Worm (Caenorhabditis elegans) whole organism, L1 larva: ENCODE measurements around the gene F54D12.8.

Experiments
- C04F5.9 ChIP-seq: sonication (generic microtip); optimal IDR thresholded peaks from 2 replicates; lab custom pipeline; 2016; ENCODE audit warnings: missing genetic modification characterization, missing compliant biosample characterization
- F16B12.6 ChIP-seq: fragments of 150-350 bp; optimal IDR thresholded peaks from 2 replicates; lab custom pipeline; 2014; ENCODE audit warnings: missing biosample characterization, missing genetic modification characterization
- Y116A8C.19 ChIP-seq: sonication (generic microtip); optimal IDR thresholded peaks from 2 replicates; lab custom pipeline; 2016; ENCODE audit warnings: missing compliant biosample characterization, missing genetic modification characterization, borderline replicate concordance
- aha-1 ChIP-seq: fragments of 150-350 bp; optimal IDR thresholded peaks from 2 replicates; lab custom pipeline; 2014; ENCODE audit warnings: missing biosample characterization, missing genetic modification characterization
- alr-1 ChIP-seq: fragments of 200-800 bp; sonication (Bioruptor generic); optimal IDR thresholded peaks from 2 replicates; lab custom pipeline; 2018; ENCODE audit warnings: borderline replicate concordance, mild to moderate bottlenecking, missing genetic modification characterization, missing compliant biosample characterization
- ceh-63 ChIP-seq: fragments of 200-800 bp; sonication (Bioruptor generic); optimal IDR thresholded peaks from 2 replicates; lab custom pipeline; 2018; ENCODE audit warnings: mild to moderate bottlenecking, missing genetic modification characterization, missing compliant biosample characterization
- ceh-82 ChIP-seq, 3 experiments: fragments of 150-350 bp in 1 of 3; sonication (generic microtip) in 2 of 3; optimal IDR thresholded peaks; 2 replicates each; lab custom pipeline; 2014 to 2017; ENCODE audit warnings: missing biosample characterization in 3 of 3, missing genetic modification characterization in 3 of 3
- ceh-88 ChIP-seq: fragments of 200-800 bp; sonication (Bioruptor generic); IDR thresholded peaks from 2 replicates; pipeline ENCODE4 v1.3.6; 2022; ENCODE audit warnings: missing genetic modification characterization, missing compliant biosample characterization
- dpl-1 ChIP-seq, 3 experiments: fragments of 150-350 bp in 2 of 3; sonication (generic microtip) in 1 of 3; optimal IDR thresholded peaks; 2 replicates each; lab custom pipeline; 2014 to 2017; ENCODE audit warnings: missing biosample characterization in 3 of 3, missing genetic modification characterization in 3 of 3, missing genetic modification reagents in 3 of 3
- efl-1 ChIP-seq, 4 experiments: fragments of 150-350 bp; optimal IDR thresholded peaks in 3 of 4; peaks in 1 of 4; 1 replicate in 1 of 4; 2 replicates in 3 of 4; lab custom pipeline; 2014; ENCODE audit warnings: missing biosample characterization in 2 of 4, missing genetic modification characterization in 2 of 4, missing genetic modification reagents in 2 of 4
- egl-13 ChIP-seq: sonication (generic microtip); optimal IDR thresholded peaks from 2 replicates; lab custom pipeline; 2016; ENCODE audit warnings: missing genotype, missing genetic modification reagents, missing genetic modification characterization, missing compliant biosample characterization
- elt-2 ChIP-seq: sonication (generic microtip); optimal IDR thresholded peaks from 2 replicates; lab custom pipeline; 2016; ENCODE audit warnings: missing genetic modification characterization, mild to moderate bottlenecking, inconsistent platforms, missing compliant biosample characterization, missing genetic modification reagents
- ets-5 ChIP-seq: fragments of 200-800 bp; sonication (Bioruptor generic); IDR thresholded peaks from 2 replicates; pipeline ENCODE4 v1.3.6; 2022; ENCODE audit warnings: missing genetic modification characterization, missing compliant biosample characterization
- fkh-10 ChIP-seq: sonication (generic microtip); optimal IDR thresholded peaks from 2 replicates; lab custom pipeline; 2017; ENCODE audit warnings: missing biosample characterization, missing genetic modification reagents, missing genetic modification characterization
- fkh-4 ChIP-seq: sonication (generic microtip); optimal IDR thresholded peaks from 2 replicates; lab custom pipeline; 2016; ENCODE audit warnings: missing compliant biosample characterization, missing genetic modification characterization, borderline replicate concordance
- hlh-17 ChIP-seq: fragments of 200-800 bp; sonication (Bioruptor generic); optimal IDR thresholded peaks from 2 replicates; lab custom pipeline; 2018; ENCODE audit warnings: missing genetic modification characterization, mild to moderate bottlenecking, missing compliant biosample characterization, moderate library complexity, borderline replicate concordance
- hlh-4 ChIP-seq: sonication (generic microtip); optimal IDR thresholded peaks from 2 replicates; lab custom pipeline; 2016; ENCODE audit warnings: mild to moderate bottlenecking, missing genetic modification characterization, missing compliant biosample characterization
- lin-13 ChIP-seq: fragments of 150-350 bp; optimal IDR thresholded peaks from 2 replicates; lab custom pipeline; 2014; ENCODE audit warnings: missing biosample characterization, missing genetic modification reagents, missing genetic modification characterization
- lin-35 ChIP-seq, 2 experiments: fragments of 150-350 bp; optimal IDR thresholded peaks; 2 replicates each; lab custom pipeline; 2014; ENCODE audit warnings: missing biosample characterization in 2 of 2, missing genetic modification characterization in 2 of 2, missing genetic modification reagents in 2 of 2
- lir-3 ChIP-seq: sonication (generic microtip); optimal IDR thresholded peaks from 2 replicates; lab custom pipeline; 2016; ENCODE audit warnings: mild to moderate bottlenecking, missing genetic modification characterization, moderate library complexity, missing compliant biosample characterization; ENCODE audit not compliant: poor library complexity
- nhr-11 ChIP-seq: fragments of 150-350 bp; optimal IDR thresholded peaks from 2 replicates; lab custom pipeline; 2014; ENCODE audit warnings: missing biosample characterization, missing genetic modification characterization
- nhr-19 ChIP-seq: fragments of 200-800 bp; sonication (Bioruptor generic); conservative IDR thresholded peaks from 2 replicates; pipeline ENCODE4 v1.3.6; 2022; ENCODE audit warnings: missing genetic modification characterization, missing compliant biosample characterization
- nhr-77 ChIP-seq: fragments of 150-350 bp; optimal IDR thresholded peaks from 2 replicates; lab custom pipeline; 2014; ENCODE audit warnings: missing biosample characterization, missing genetic modification characterization
- nhr-90 ChIP-seq: sonication (generic microtip); optimal IDR thresholded peaks from 2 replicates; lab custom pipeline; 2016; ENCODE audit warnings: mild to moderate bottlenecking, missing genetic modification characterization, missing compliant biosample characterization; ENCODE audit not compliant: poor library complexity
- pax-3 ChIP-seq: fragments of 200-800 bp; sonication (Bioruptor generic); optimal IDR thresholded peaks from 2 replicates; lab custom pipeline; 2018; ENCODE audit warnings: mild to moderate bottlenecking, missing genetic modification characterization, moderate library complexity, missing compliant biosample characterization
- pqm-1 ChIP-seq: sonication (generic microtip); optimal IDR thresholded peaks from 3 replicates; lab custom pipeline; 2017; ENCODE audit warnings: missing biosample characterization, missing genetic modification characterization
- rnt-1 ChIP-seq: sonication (generic microtip); optimal IDR thresholded peaks from 2 replicates; lab custom pipeline; 2016; ENCODE audit warnings: mild to moderate bottlenecking, missing genetic modification characterization, moderate library complexity, missing compliant biosample characterization
- sox-4 ChIP-seq: sonication (generic microtip); optimal IDR thresholded peaks from 2 replicates; lab custom pipeline; 2016; ENCODE audit warnings: missing genetic modification characterization, missing compliant biosample characterization
- tlp-1 ChIP-seq: fragments of 150-350 bp; optimal IDR thresholded peaks from 2 replicates; lab custom pipeline; 2014; ENCODE audit warnings: missing biosample characterization, missing genetic modification characterization
- unc-30 ChIP-seq: sonication (generic microtip); optimal IDR thresholded peaks from 2 replicates; lab custom pipeline; 2017; ENCODE audit warnings: missing biosample characterization, missing genetic modification characterization
- unc-62 ChIP-seq: fragments of 150-350 bp; optimal IDR thresholded peaks from 2 replicates; lab custom pipeline; 2014; ENCODE audit warnings: missing biosample characterization, missing genetic modification reagents, missing genetic modification characterization
- ztf-11 ChIP-seq, 2 experiments: sonication (generic microtip); optimal IDR thresholded peaks; 2 replicates each; lab custom pipeline; 2016 to 2017; ENCODE audit warnings: missing genetic modification characterization in 2 of 2, missing biosample characterization in 1 of 2, missing compliant biosample characterization in 1 of 2

F54D12.8 gene

DNA sequence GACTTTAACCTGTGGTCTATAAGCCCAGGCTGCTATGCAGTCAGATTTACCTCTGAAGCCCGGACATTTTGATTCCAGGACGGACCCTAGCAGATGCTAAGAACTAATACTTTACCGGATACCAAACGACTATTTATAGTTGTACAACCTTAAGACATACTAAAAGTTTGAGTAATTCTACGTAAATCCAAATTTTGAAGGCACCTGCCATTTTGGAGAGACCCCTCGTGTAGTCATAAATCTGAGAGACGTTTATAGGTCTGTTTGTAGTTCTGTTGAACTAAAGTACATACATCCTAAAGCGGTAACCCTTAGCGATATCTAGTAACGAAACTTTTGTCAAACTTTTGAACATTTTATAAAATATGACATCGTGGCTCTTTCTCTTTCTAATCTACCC lies 558 bp upstream of the F54D12.8 start, which contains the start of gene F54D12.2:
TSS of gene F54D12.2 (plus strand) at position 301 of the 400 bp plus-strand sequence.
- no peak for TF ChIP-seq F16B12.6 (tag; lab: Kevin White, UChicago)
- no peak for TF ChIP-seq sox-4 (tag; lab: Kevin White, UChicago)

DNA sequence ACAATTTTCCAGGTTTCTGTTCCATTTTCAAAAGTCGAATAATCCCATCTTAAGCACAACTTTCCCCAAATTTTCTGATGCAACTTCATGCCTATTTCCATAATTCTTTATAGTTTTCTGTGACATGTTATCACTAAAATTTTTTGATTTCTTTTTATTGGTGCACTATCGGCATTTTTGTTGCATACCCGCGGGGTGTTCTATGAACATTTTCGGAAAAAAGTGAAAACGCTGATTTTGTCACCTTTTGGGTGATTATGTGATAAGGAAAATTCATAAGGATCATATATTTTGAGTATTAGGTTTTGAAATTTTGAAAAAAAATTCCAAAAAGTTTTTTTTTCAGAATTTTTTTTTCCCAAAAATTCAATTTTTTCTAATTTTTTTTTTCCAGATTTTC lies 11.4 kb downstream of the F54D12.8 start, which contains the start of gene aat-7:
TSS of gene aat-7 (plus strand) at position 393 of the 400 bp plus-strand sequence.
- TF ChIP-seq ets-5 (no peak), elt-2 (peak; percentile 89), nhr-90 (peak; percentile 3), hlh-17 (GFP tag; lab: Kevin White, UChicago) (no peak), pqm-1 (tag; lab: Kevin White, UChicago) (peak; percentile 74), Y116A8C.19 (no peak)
- TF ChIP-seq, all 84 proteins: peak for 3

DNA sequence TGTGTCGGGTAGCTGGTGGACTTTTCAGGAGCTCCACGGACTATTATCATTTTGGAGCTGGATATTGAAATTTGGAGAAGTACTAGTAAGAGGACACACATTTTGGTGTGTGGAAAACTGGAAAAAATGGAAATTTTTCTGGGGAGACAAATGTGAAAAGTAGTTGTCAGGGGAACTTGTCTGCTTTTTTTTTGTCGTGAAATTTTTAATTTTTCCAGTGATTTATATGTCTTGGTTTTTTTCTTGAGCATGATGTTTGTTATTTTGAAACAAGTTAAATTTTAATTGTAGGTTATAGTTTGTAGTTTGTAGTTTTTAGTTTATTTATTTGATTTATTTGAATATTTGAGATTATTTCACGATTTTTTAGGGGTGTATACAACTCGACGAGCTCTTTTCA lies 12.6 kb downstream of the F54D12.8 start, which contains the start of gene F54D12.7:
TSS of gene F54D12.7 (minus strand) at position 101 of the 400 bp plus-strand sequence.
- TF ChIP-seq ceh-88 (no peak), rnt-1 (tag; lab: Kevin White, UChicago) (no peak), ceh-82 (tag; optimal IDR thresholded peaks at IDR 0.05; lab: Kevin White, UChicago) (no peak), egl-13 (tag; lab: Kevin White, UChicago) (no peak), nhr-11 (tag; lab: Kevin White, UChicago) (no peak)

DNA sequence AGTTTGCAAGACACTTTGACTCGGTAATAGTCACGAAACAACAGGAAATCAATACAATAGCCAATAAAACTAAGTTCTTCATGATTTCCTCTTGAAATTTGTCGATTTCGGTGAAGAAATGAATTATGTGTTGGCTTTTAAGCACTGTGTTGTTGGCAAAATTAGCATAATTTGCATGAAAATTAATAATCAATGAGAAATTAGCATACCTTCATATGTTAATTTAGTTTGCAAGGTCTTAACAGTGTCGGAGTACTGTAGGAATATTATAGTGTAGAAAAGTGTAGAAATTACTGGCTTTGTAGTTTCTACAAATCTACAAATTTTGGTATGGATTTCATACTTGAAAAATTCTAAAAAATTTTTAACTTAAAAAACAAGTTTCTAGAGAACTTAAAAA lies 16.2 kb downstream of the F54D12.8 start, which contains the start of gene F54D12.9:
TSS of gene F54D12.9 (minus strand) at position 101 of the 400 bp plus-strand sequence.
- TF ChIP-seq tlp-1 (tag; lab: Kevin White, UChicago) (no peak), lin-13 (GFP tag; lab: Kevin White, UChicago) (no peak), fkh-4 (tag; lab: Kevin White, UChicago) (no peak), ets-5 (no peak), hlh-4 (tag; lab: Kevin White, UChicago) (no peak), aha-1 (no peak), pax-3 (tag; lab: Kevin White, UChicago) (no peak)

DNA sequence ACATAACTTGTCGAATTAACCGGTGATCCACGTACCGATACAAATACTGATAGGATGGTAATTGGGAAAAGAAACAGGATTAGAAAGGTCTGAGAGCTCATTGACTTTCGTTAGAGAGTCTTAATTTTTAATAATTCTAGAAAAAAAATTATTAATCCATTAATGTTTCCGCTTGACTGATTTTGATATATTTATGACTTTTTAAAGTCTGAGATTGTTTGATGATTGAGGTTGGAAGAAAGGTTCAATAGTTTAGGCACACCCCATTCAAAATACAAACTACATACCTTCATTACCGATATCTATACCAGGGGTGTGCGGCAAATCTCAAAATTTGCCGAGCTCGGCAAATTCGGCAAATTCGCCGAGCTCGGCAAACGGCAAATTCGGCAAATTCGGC lies 19.6 kb downstream of the F54D12.8 start, which contains the start of gene F54D12.10:
TSS of gene F54D12.10 (minus strand) at position 101 of the 400 bp plus-strand sequence.
- TF ChIP-seq nhr-19 (no peak), fkh-10 (GFP tag; lab: Kevin White, UChicago) (no peak), nhr-77 (tag; lab: Kevin White, UChicago) (no peak), ceh-82 (tag; optimal IDR thresholded peaks at IDR 0.05; lab: Kevin White, UChicago) (no peak), unc-62 (GFP tag; lab: Kevin White, UChicago) (no peak), ceh-63 (GFP tag; lab: Kevin White, UChicago) (no peak), unc-30 (no peak), lin-35 (GFP tag; optimal IDR thresholded peaks at IDR 0.05; lab: Kevin White, UChicago) (no peak), C04F5.9 (tag; lab: Kevin White, UChicago) (no peak), ceh-88 (no peak), ztf-11 (tag; optimal IDR thresholded peaks at IDR 0.05; lab: Kevin White, UChicago) (no peak), hlh-17 (GFP tag; lab: Kevin White, UChicago) (no peak), lir-3 (tag; lab: Kevin White, UChicago) (no peak), dpl-1 (GFP tag; optimal IDR thresholded peaks at IDR 0.05; lab: Kevin White, UChicago) (no peak)

DNA sequence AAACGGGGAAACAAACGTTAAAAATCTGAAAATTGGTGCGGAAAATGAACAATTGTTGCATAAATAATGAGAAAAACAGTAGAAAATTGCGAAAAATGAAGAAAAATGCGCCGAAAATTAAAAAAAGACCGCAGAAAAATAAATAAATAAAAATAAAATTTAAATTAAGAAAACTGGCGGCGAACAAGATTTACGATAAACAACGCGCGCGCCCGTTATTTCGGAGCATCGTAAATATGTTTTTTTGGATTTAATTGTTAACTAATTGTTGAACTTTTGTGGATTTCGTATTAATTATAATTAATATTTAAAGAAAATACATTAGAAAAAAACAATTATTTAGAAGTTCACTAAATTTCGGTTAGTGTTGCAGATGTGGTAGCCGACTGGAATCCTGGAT lies 21.0 kb downstream of the F54D12.8 start:
- TF ChIP-seq dpl-1 (GFP tag; optimal IDR thresholded peaks at IDR 0.05; lab: Kevin White, UChicago) (peak in 1 of 3 experiments; percentile 31), efl-1 (optimal IDR thresholded peaks at IDR 0.05; lab: Kevin White, UChicago) (peak in 1 of 2 experiments; percentile 28), efl-1 (GFP tag; optimal IDR thresholded peaks at IDR 0.05 in 1 of 2; lab: Kevin White, UChicago) (peak in 1 of 2 experiments; percentile 53), alr-1 (tag; lab: Kevin White, UChicago) (no peak)
